4 fruit fly cellular contexts compared by ENCODE assay signal in the genomic region with DNA sequence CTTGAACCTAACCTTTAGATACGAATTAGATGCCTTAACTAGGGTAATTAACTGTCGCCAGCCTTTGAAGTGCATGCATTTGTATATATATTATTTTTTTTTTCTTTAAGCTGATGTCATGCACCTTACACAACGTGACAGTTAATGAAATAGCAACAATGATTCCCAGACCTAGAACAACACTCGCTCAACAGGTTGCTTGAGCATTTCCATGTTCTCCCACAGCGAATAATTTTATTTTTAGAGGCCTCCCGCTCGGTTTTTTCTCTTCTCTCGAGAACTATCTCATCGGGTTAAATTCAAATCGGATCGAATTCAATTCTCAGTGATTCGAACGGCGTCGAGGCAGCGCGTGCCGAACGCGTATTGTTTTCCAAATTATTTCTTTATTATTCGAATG.
TF ChIP-seq lines count a peak whose summit lies in the region.

A gene (plus strand): TSS at position 321 of the 400 bp plus-strand sequence.

- no peak for TF ChIP-seq CTCF in whole organism, embryonic (GFP tag; optimal IDR thresholded peaks at IDR 0.05; lab: Kevin White, UChicago)

TF ChIP-seq in whole organism, adult, 20 proteins besides CTCF, POLR2A, EP300 and RAD21:
- TF ChIP-seq cnc (optimal IDR thresholded peaks at IDR 0.05; lab: Kevin White, UChicago) (peak in 1 of 2 experiments; percentile 42), toe (GFP tag; optimal IDR thresholded peaks at IDR 0.05; lab: Kevin White, UChicago) (no peak), kay (GFP tag; lab: Kevin White, UChicago; ENCODE audit: borderline replicate concordance) (peak; percentile 90), CG7045 (GFP tag; optimal IDR thresholded peaks at IDR 0.05; lab: Kevin White, UChicago) (peak; percentile 11), Mnt (GFP tag; optimal IDR thresholded peaks at IDR 0.05; lab: Kevin White, UChicago) (peak; percentile 7), CG14711 (tag; optimal IDR thresholded peaks at IDR 0.05; lab: Kevin White, UChicago) (no peak), CG33017 (tag; optimal IDR thresholded peaks at IDR 0.05; lab: Kevin White, UChicago) (peak; percentile 33)

TF ChIP-seq in whole organism, embryonic, 481 proteins besides CTCF, POLR2A, EP300 and RAD21 (continues in another document):
- TF ChIP-seq bcd (GFP tag; optimal IDR thresholded peaks at IDR 0.05; lab: Kevin White, UChicago) (no peak), chm (GFP tag; IDR thresholded peaks at IDR 0.05; lab: Robert Waterston, UW) (0 out of 2 replicates have a peak, but pooled peaks have one; percentile 12), CG13894 (tag; optimal IDR thresholded peaks at IDR 0.05; lab: Kevin White, UChicago) (no peak), Ptx1 (GFP tag; IDR thresholded peaks at IDR 0.05; lab: Robert Waterston, UW) (no peak), Jarid2 (GFP tag; optimal IDR thresholded peaks at IDR 0.05; lab: Kevin White, UChicago) (peak; percentile 26), chn (GFP tag; optimal IDR thresholded peaks at IDR 0.05; lab: Kevin White, UChicago) (no peak), yki (optimal IDR thresholded peaks at IDR 0.05; lab: Kevin White, UChicago) (no peak), Med (GFP tag; lab: Kevin White, UChicago) (peak; percentile 31), gsb (GFP tag; IDR thresholded peaks at IDR 0.05; lab: Robert Waterston, UW) (no peak), Pdp1 (GFP tag; optimal IDR thresholded peaks at IDR 0.05; lab: Kevin White, UChicago) (peak in 1 of 2 experiments; percentile 68), CG9876 (GFP tag; optimal IDR thresholded peaks at IDR 0.05; lab: Kevin White, UChicago) (no peak), CG17912 (GFP tag; optimal IDR thresholded peaks at IDR 0.05; lab: Kevin White, UChicago) (no peak), Meics (GFP tag; optimal IDR thresholded peaks at IDR 0.05; lab: Kevin White, UChicago) (peak; percentile 24), stc (GFP tag; IDR thresholded peaks at IDR 0.05; lab: Robert Waterston, UW) (0 out of 2 replicates have a peak, but pooled peaks have one; percentile 32), CG18599 (GFP tag; optimal IDR thresholded peaks at IDR 0.05; lab: Kevin White, UChicago) (no peak), Neu2 (GFP tag; optimal IDR thresholded peaks at IDR 0.05; lab: Kevin White, UChicago; ENCODE audit: borderline replicate concordance) (no peak), ac (GFP tag; optimal IDR thresholded peaks at IDR 0.05; lab: Kevin White, UChicago) (no peak), Deaf1 (tag; optimal IDR thresholded peaks at IDR 0.05; lab: Kevin White, UChicago) (peak; percentile 81), kah (GFP tag; optimal IDR thresholded peaks at IDR 0.05; lab: Kevin White, UChicago) (peak; percentile 99), CG12769 (tag; optimal IDR thresholded peaks at IDR 0.05; lab: Kevin White, UChicago) (peak; percentile 52), tna (GFP tag; IDR thresholded peaks at IDR 0.05; lab: Robert Waterston, UW; ENCODE audit: partially characterized antibody) (no peak), onecut (GFP tag; IDR thresholded peaks at IDR 0.05; lab: Robert Waterston, UW) (no peak), B-H2 (GFP tag; optimal IDR thresholded peaks at IDR 0.05; lab: Kevin White, UChicago) (no peak), CG30020 (tag; optimal IDR thresholded peaks at IDR 0.05; lab: Kevin White, UChicago) (no peak), Hand (GFP tag; optimal IDR thresholded peaks at IDR 0.05; lab: Kevin White, UChicago) (no peak), chinmo (GFP tag; IDR thresholded peaks at IDR 0.05; lab: Robert Waterston, UW; ENCODE audit: partially characterized antibody) (0 out of 4 replicates have a peak, but pooled peaks have one; percentile 66)

TF ChIP-seq in whole organism, prepupa, 60 proteins besides CTCF, POLR2A, EP300 and RAD21:
- TF ChIP-seq Eip93F (GFP tag; optimal IDR thresholded peaks at IDR 0.05; lab: Kevin White, UChicago) (no peak), Eip78C (GFP tag; lab: Kevin White, UChicago) (peak; percentile 60), fd59A (GFP tag; optimal IDR thresholded peaks at IDR 0.05; lab: Kevin White, UChicago) (no peak), salr (GFP tag; optimal IDR thresholded peaks at IDR 0.05; lab: Kevin White, UChicago) (peak in 1 of 2 experiments; percentile 2)

TF ChIP-seq in whole organism, pupa, 21 proteins besides CTCF, POLR2A, EP300 and RAD21:
- TF ChIP-seq CG17806 (tag; optimal IDR thresholded peaks at IDR 0.05; lab: Kevin White, UChicago) (no peak), CG12605 (GFP tag; IDR thresholded peaks at IDR 0.05; lab: Robert Waterston, UW) (no peak), EcR (GFP tag; optimal IDR thresholded peaks at IDR 0.05; lab: Kevin White, UChicago) (no peak), CG9948 (tag; optimal IDR thresholded peaks at IDR 0.05; lab: Kevin White, UChicago) (no peak), CG13204 (GFP tag; optimal IDR thresholded peaks at IDR 0.05; lab: Kevin White, UChicago) (no peak), CG32121 (GFP tag; IDR thresholded peaks at IDR 0.05; lab: Robert Waterston, UW) (0 out of 2 replicates have a peak, but pooled peaks have one; percentile 23), CG10348 (GFP tag; IDR thresholded peaks at IDR 0.05; lab: Robert Waterston, UW) (no peak), fd96Ca (GFP tag; IDR thresholded peaks at IDR 0.05; lab: Robert Waterston, UW) (0 out of 3 replicates have a peak, but pooled peaks have one; percentile 34), rn (GFP tag; IDR thresholded peaks at IDR 0.05; lab: Robert Waterston, UW) (no peak), Ets98B (GFP tag; IDR thresholded peaks at IDR 0.05; lab: Robert Waterston, UW) (no peak), Snoo (tag; optimal IDR thresholded peaks at IDR 0.05; lab: Kevin White, UChicago) (no peak), CG4496 (GFP tag; IDR thresholded peaks at IDR 0.05; lab: Robert Waterston, UW) (no peak), CG34367 (tag; optimal IDR thresholded peaks at IDR 0.05; lab: Kevin White, UChicago) (no peak), CG8301 (tag; optimal IDR thresholded peaks at IDR 0.05; lab: Kevin White, UChicago) (no peak), Pif1B (GFP tag; optimal IDR thresholded peaks at IDR 0.05; lab: Kevin White, UChicago) (no peak), CG15710 (tag; optimal IDR thresholded peaks at IDR 0.05; lab: Kevin White, UChicago) (no peak)
